Fruit fly (Drosophila melanogaster) whole organism, embryonic: ENCODE measurements around the gene bark.

Experiments used
- Awh ChIP-seq: fragments of 200-800 bp; sonication (Bioruptor generic); IDR thresholded peaks from 2 replicates; pipeline ENCODE4, ENCODE4 v1.3.6; 2022; ENCODE audit warnings: missing biosample characterization, missing genetic modification characterization
- BEAF-32 ChIP-seq: fragments of 200-800 bp; sonication (Bioruptor generic); optimal IDR thresholded peaks from 3 replicates; lab custom pipeline; 2017; ENCODE audit warnings: missing biosample characterization, missing genetic modification characterization, mild to moderate bottlenecking, moderate library complexity, missing genetic modification reagents
- Bteb2 ChIP-seq: fragments of 200-800 bp; sonication (Bioruptor generic); optimal IDR thresholded peaks from 2 replicates; lab custom pipeline; 2016; ENCODE audit warnings: missing biosample characterization, missing genetic modification characterization
- CG12236 ChIP-seq: fragments of 200-800 bp; sonication (Bioruptor generic); optimal IDR thresholded peaks from 2 replicates; lab custom pipeline; 2016; ENCODE audit warnings: missing biosample characterization, missing genetic modification characterization
- CG1529 ChIP-seq: fragments of 200-800 bp; sonication (Bioruptor generic); optimal IDR thresholded peaks from 3 replicates; lab custom pipeline; 2018; ENCODE audit warnings: missing biosample characterization, missing genetic modification characterization
- CG15514 ChIP-seq: fragments of 200-800 bp; sonication (Bioruptor generic); optimal IDR thresholded peaks from 3 replicates; lab custom pipeline; 2017; ENCODE audit warnings: missing biosample characterization, missing genetic modification characterization, mild to moderate bottlenecking, moderate library complexity, missing genetic modification reagents
- CG16815 ChIP-seq: fragments of 200-800 bp; sonication (Bioruptor generic); optimal IDR thresholded peaks from 3 replicates; lab custom pipeline; 2017; ENCODE audit warnings: missing biosample characterization, mild to moderate bottlenecking, missing genetic modification characterization
- CG18011 ChIP-seq: fragments of 200-800 bp; sonication (Bioruptor generic); optimal IDR thresholded peaks from 2 replicates; lab custom pipeline; 2017; ENCODE audit warnings: missing biosample characterization, missing genetic modification characterization, mild to moderate bottlenecking, moderate library complexity, missing genotype
- CG34422 ChIP-seq: fragments of 200-800 bp; sonication (Bioruptor generic); IDR thresholded peaks from 3 replicates; pipeline ENCODE4 v1.3.6; 2022; ENCODE audit warnings: missing biosample characterization, missing genetic modification characterization
- CG4820 ChIP-seq: fragments of 200-800 bp; sonication (Bioruptor generic); optimal IDR thresholded peaks from 3 replicates; lab custom pipeline; 2016; ENCODE audit warnings: missing biosample characterization, missing genetic modification characterization
- CG6813 ChIP-seq: fragments of 200-800 bp; sonication (Bioruptor generic); optimal IDR thresholded peaks from 2 replicates; lab custom pipeline; 2017; ENCODE audit warnings: missing biosample characterization, missing genetic modification characterization, mild to moderate bottlenecking, moderate library complexity, missing genetic modification reagents
- CG6854 ChIP-seq: fragments of 200-800 bp; sonication (Bioruptor generic); optimal IDR thresholded peaks from 3 replicates; lab custom pipeline; 2017; ENCODE audit warnings: missing biosample characterization, mild to moderate bottlenecking, missing genetic modification characterization
- CG7745 ChIP-seq: fragments of 200-800 bp; sonication (Bioruptor generic); optimal IDR thresholded peaks from 2 replicates; lab custom pipeline; 2018; ENCODE audit warnings: missing biosample characterization, mild to moderate bottlenecking, missing genetic modification characterization, moderate library complexity
- CG8290 ChIP-seq, 3 experiments: fragments of 200-800 bp; sonication (Bioruptor generic); optimal IDR thresholded peaks; 2 replicates each; lab custom pipeline; 2016 to 2019; ENCODE audit warnings: missing biosample characterization in 3 of 3, missing genetic modification characterization in 3 of 3, mild to moderate bottlenecking in 2 of 3, moderate library complexity in 1 of 3
- CG8478 ChIP-seq: fragments of >200 bp; optimal IDR thresholded peaks from 2 replicates; lab custom pipeline; 2018
- CoRest ChIP-seq: fragments of 200-800 bp; sonication (Bioruptor generic); optimal IDR thresholded peaks from 3 replicates; lab custom pipeline; 2018; ENCODE audit warnings: missing biosample characterization, mild to moderate bottlenecking, missing genetic modification characterization, moderate library complexity
- Dbx ChIP-seq: fragments of 200-800 bp; sonication (Bioruptor generic); IDR thresholded peaks from 3 replicates; pipeline ENCODE4 v1.3.6; 2022; ENCODE audit warnings: missing biosample characterization, missing genetic modification characterization
- Doc2 ChIP-seq: fragments of 200-800 bp; sonication (Bioruptor generic); IDR thresholded peaks from 2 replicates; pipeline ENCODE4 v1.3.6; 2022; ENCODE audit warnings: missing biosample characterization, missing genetic modification characterization
- Fer3 ChIP-seq: fragments of 200-800 bp; sonication (Bioruptor generic); optimal IDR thresholded peaks from 2 replicates; lab custom pipeline; 2018; ENCODE audit warnings: missing biosample characterization, mild to moderate bottlenecking, missing genetic modification characterization, moderate library complexity
- H15 ChIP-seq: fragments of 200-800 bp; sonication (Bioruptor generic); IDR thresholded peaks from 3 replicates; pipeline ENCODE4 v1.3.6; 2022; ENCODE audit warnings: missing biosample characterization, missing genetic modification characterization
- HHEX ChIP-seq: fragments of 200-800 bp; sonication (Bioruptor generic); optimal IDR thresholded peaks from 3 replicates; lab custom pipeline; 2017; ENCODE audit warnings: missing biosample characterization, mild to moderate bottlenecking, missing genetic modification characterization, missing genetic modification reagents
- HLH4C ChIP-seq: fragments of 200-800 bp; sonication (Bioruptor generic); IDR thresholded peaks from 3 replicates; pipeline ENCODE4 v1.3.6; 2022; ENCODE audit warnings: missing biosample characterization, missing genetic modification characterization; ENCODE audit not compliant: partially characterized antibody
- Kr ChIP-seq: fragments of 200-800 bp; sonication (Bioruptor generic); optimal IDR thresholded peaks from 2 replicates; lab custom pipeline; 2017; ENCODE audit warnings: missing biosample characterization, mild to moderate bottlenecking, missing genetic modification characterization
- Myb ChIP-seq: fragments of 200-800 bp; sonication (Bioruptor generic); optimal IDR thresholded peaks from 2 replicates; lab custom pipeline; 2016; ENCODE audit warnings: missing biosample characterization, missing genetic modification characterization
- Pdp1 ChIP-seq, 2 experiments: fragments of 200-800 bp; sonication (Bioruptor generic); optimal IDR thresholded peaks; 3 replicates each; lab custom pipeline; 2016; ENCODE audit warnings: missing biosample characterization in 2 of 2, missing genetic modification characterization in 2 of 2, mild to moderate bottlenecking in 1 of 2, moderate library complexity in 1 of 2
- Rx ChIP-seq: fragments of 200-800 bp; sonication (Bioruptor generic); IDR thresholded peaks from 2 replicates; pipeline ENCODE4 v1.3.6; 2022; ENCODE audit warnings: missing biosample characterization, missing genetic modification characterization
- Sry-β ChIP-seq: fragments of 200-800 bp; sonication (Bioruptor generic); optimal IDR thresholded peaks from 2 replicates; lab custom pipeline; 2018; ENCODE audit warnings: missing biosample characterization, mild to moderate bottlenecking, missing genetic modification characterization, moderate library complexity
- ac ChIP-seq: fragments of 200-800 bp; sonication (Bioruptor generic); optimal IDR thresholded peaks from 3 replicates; lab custom pipeline; 2017; ENCODE audit warnings: missing biosample characterization, mild to moderate bottlenecking, missing genetic modification characterization
- ap ChIP-seq: fragments of 200-800 bp; sonication (Bioruptor generic); IDR thresholded peaks from 2 replicates; pipeline ENCODE4 v1.3.6; 2022; ENCODE audit warnings: missing biosample characterization, missing genetic modification characterization
- cas ChIP-seq: fragments of 200-800 bp; sonication (Bioruptor generic); IDR thresholded peaks from 2 replicates; pipeline ENCODE4 v1.3.6; 2022; ENCODE audit warnings: missing biosample characterization, missing genetic modification characterization
- chm ChIP-seq: fragments of 200-800 bp; sonication (Bioruptor generic); IDR thresholded peaks from 2 replicates; pipeline ENCODE4 v1.3.6; 2022; ENCODE audit warnings: missing biosample characterization, missing genetic modification characterization
- corto ChIP-seq: fragments of 200-800 bp; sonication (Bioruptor generic); optimal IDR thresholded peaks from 2 replicates; lab custom pipeline; 2016; ENCODE audit warnings: missing biosample characterization, mild to moderate bottlenecking, missing genetic modification characterization, moderate library complexity
- dati ChIP-seq: fragments of 200-800 bp; sonication (Bioruptor generic); IDR thresholded peaks from 2 replicates; pipeline ENCODE4 v1.3.6; 2022; ENCODE audit warnings: missing biosample characterization, missing genetic modification characterization
- dpn ChIP-seq, 2 experiments: fragments of 200-800 bp; sonication (Bioruptor generic); optimal IDR thresholded peaks; 3 replicates each; lab custom pipeline; 2016; ENCODE audit warnings: missing biosample characterization in 2 of 2, missing genetic modification characterization in 2 of 2
- fru ChIP-seq: fragments of >200 bp; optimal IDR thresholded peaks from 2 replicates; lab custom pipeline; 2017
- h ChIP-seq: fragments of >200 bp; optimal IDR thresholded peaks from 2 replicates; lab custom pipeline; 2017
- lmd ChIP-seq: fragments of 200-800 bp; sonication (Bioruptor generic); IDR thresholded peaks from 2 replicates; pipeline ENCODE4 v1.3.6; 2022; ENCODE audit warnings: missing biosample characterization, missing genetic modification characterization
- mld ChIP-seq: fragments of 200-800 bp; sonication (Bioruptor generic); IDR thresholded peaks from 3 replicates; pipeline ENCODE4 v1.3.6; 2022; ENCODE audit warnings: missing biosample characterization, missing genetic modification characterization; ENCODE audit not compliant: partially characterized antibody
- nmo ChIP-seq: fragments of 200-800 bp; sonication (Bioruptor generic); optimal IDR thresholded peaks from 2 replicates; lab custom pipeline; 2018; ENCODE audit warnings: missing biosample characterization, mild to moderate bottlenecking, missing genetic modification characterization, moderate library complexity
- pan ChIP-seq, 4 experiments: fragments of >200 bp in 3 of 4; fragments of 200-800 bp in 1 of 4; sonication (Bioruptor generic) in 1 of 4; optimal IDR thresholded peaks in 3 of 4; IDR thresholded peaks in 1 of 4; 2 replicates each; pipeline versions ENCODE4 v1.3.6 to Lab custom; 2017 to 2022; ENCODE audit warnings: missing biosample characterization in 2 of 4, missing genetic modification characterization in 2 of 4, mixed read lengths in 1 of 4
- pb ChIP-seq: fragments of 200-800 bp; sonication (Bioruptor generic); optimal IDR thresholded peaks from 3 replicates; lab custom pipeline; 2016; ENCODE audit warnings: missing biosample characterization, missing genetic modification characterization
- peb ChIP-seq: fragments of 200-800 bp; sonication (Bioruptor generic); IDR thresholded peaks from 2 replicates; pipeline ENCODE4 v1.3.6; 2022; ENCODE audit warnings: missing biosample characterization, missing genetic modification characterization
- pho ChIP-seq: fragments of 200-800 bp; sonication (Bioruptor generic); optimal IDR thresholded peaks from 2 replicates; lab custom pipeline; 2016; ENCODE audit warnings: missing biosample characterization, missing genetic modification characterization
- phol ChIP-seq: fragments of 200-800 bp; sonication (Bioruptor generic); optimal IDR thresholded peaks from 3 replicates; lab custom pipeline; 2018; ENCODE audit warnings: missing biosample characterization, mild to moderate bottlenecking, missing genetic modification characterization, moderate library complexity
- salm ChIP-seq: fragments of 200-800 bp; sonication (Bioruptor generic); optimal IDR thresholded peaks from 2 replicates; lab custom pipeline; 2018; ENCODE audit warnings: missing biosample characterization, mild to moderate bottlenecking, missing genetic modification characterization
- sima ChIP-seq: fragments of 200-800 bp; sonication (Bioruptor generic); optimal IDR thresholded peaks from 2 replicates; lab custom pipeline; 2016; ENCODE audit warnings: missing biosample characterization, missing genetic modification characterization
- slou ChIP-seq: fragments of 200-800 bp; sonication (Bioruptor generic); optimal IDR thresholded peaks from 3 replicates; lab custom pipeline; 2016; ENCODE audit warnings: missing biosample characterization, missing genetic modification characterization
- sqz ChIP-seq: fragments of 200-800 bp; sonication (Bioruptor generic); optimal IDR thresholded peaks from 3 replicates; lab custom pipeline; 2018; ENCODE audit warnings: missing biosample characterization, mild to moderate bottlenecking, missing genetic modification characterization
- tna ChIP-seq: fragments of 200-800 bp; sonication (Bioruptor generic); IDR thresholded peaks from 2 replicates; pipeline ENCODE4 v1.3.6; 2022; ENCODE audit warnings: missing biosample characterization, missing genetic modification characterization; ENCODE audit not compliant: partially characterized antibody
- tup ChIP-seq: fragments of 200-800 bp; sonication (Bioruptor generic); optimal IDR thresholded peaks from 2 replicates; lab custom pipeline; 2016; ENCODE audit warnings: missing biosample characterization, mild to moderate bottlenecking, missing genetic modification characterization, moderate library complexity

Gene bark

dm6 chr2L:3779143-3779788 is 7.7 kb upstream of the bark start (continued):
- no peak for TF ChIP-seq lmd (GFP tag; lab: Robert Waterston, UW)
- TF ChIP-seq CoRest, result peak; percentile 22
- no peak for TF ChIP-seq sima
- TF ChIP-seq fru (lab: Kevin White, UChicago), result no peak
- TF ChIP-seq CG4820 (GFP tag; lab: Kevin White, UChicago), result no peak
- no peak for TF ChIP-seq CG8290 (GFP tag; optimal IDR thresholded peaks at IDR 0.05; lab: Kevin White, UChicago)
- peak in 1 of 2 experiments; percentile 20 for TF ChIP-seq CG8290 (tag; optimal IDR thresholded peaks at IDR 0.05; lab: Kevin White, UChicago)
- no peak for TF ChIP-seq chm
- no peak for TF ChIP-seq BEAF-32 (GFP tag; lab: Kevin White, UChicago)
- no peak for TF ChIP-seq Myb (GFP tag; lab: Kevin White, UChicago)
- no peak for TF ChIP-seq pan (optimal IDR thresholded peaks at IDR 0.05; lab: Kevin White, UChicago)
- TF ChIP-seq pan (GFP tag; optimal IDR thresholded peaks at IDR 0.05 in 1 of 2, IDR thresholded peaks at IDR 0.05 in 1 of 2), result no peak
- TF ChIP-seq peb (GFP tag; lab: Robert Waterston, UW), result no peak
- TF ChIP-seq dpn (GFP tag; optimal IDR thresholded peaks at IDR 0.05; lab: Kevin White, UChicago), result no peak
- no peak for TF ChIP-seq CG6854 (GFP tag; lab: Kevin White, UChicago)
- no peak for TF ChIP-seq ac (GFP tag; lab: Kevin White, UChicago)
- no peak for TF ChIP-seq CG7745 (tag; lab: Kevin White, UChicago)
- TF ChIP-seq mld (GFP tag; lab: Robert Waterston, UW), result no peak
- TF ChIP-seq CG15514, result no peak
- no peak for TF ChIP-seq tna (GFP tag; lab: Robert Waterston, UW)
- peak; percentile 18; the same call in 1 of the 2 replicates for TF ChIP-seq Awh (GFP tag; lab: Robert Waterston, UW)
- no peak for TF ChIP-seq Sry-β (GFP tag; lab: Kevin White, UChicago)
- TF ChIP-seq H15 (GFP tag; lab: Robert Waterston, UW), result no peak
- peak; percentile 69 for TF ChIP-seq sqz (GFP tag; lab: Kevin White, UChicago)
- no peak for TF ChIP-seq CG12236
- TF ChIP-seq ap (GFP tag; lab: Robert Waterston, UW), result no peak
- no peak for TF ChIP-seq Fer3
- TF ChIP-seq CG8478 (lab: Kevin White, UChicago), result no peak
- no peak for TF ChIP-seq Kr (GFP tag; lab: Kevin White, UChicago)
- no peak for TF ChIP-seq Pdp1 (GFP tag; optimal IDR thresholded peaks at IDR 0.05; lab: Kevin White, UChicago)
- TF ChIP-seq CG1529, result no peak
- no peak for TF ChIP-seq Bteb2 (GFP tag; lab: Kevin White, UChicago)
- TF ChIP-seq HHEX (GFP tag; lab: Kevin White, UChicago), result no peak
- no peak for TF ChIP-seq corto (GFP tag; lab: Kevin White, UChicago)
- no peak for TF ChIP-seq HLH4C (GFP tag; lab: Robert Waterston, UW)
- no peak for TF ChIP-seq Doc2 (GFP tag; lab: Robert Waterston, UW)
- peak; percentile 16 for TF ChIP-seq CG6813 (GFP tag; lab: Kevin White, UChicago)
- TF ChIP-seq dati (GFP tag; lab: Robert Waterston, UW), result no peak
- TF ChIP-seq tup (GFP tag; lab: Kevin White, UChicago), result no peak
- no peak for TF ChIP-seq salm (tag; lab: Kevin White, UChicago)
- TF ChIP-seq phol (tag; lab: Kevin White, UChicago), result no peak
- no peak for TF ChIP-seq cas
- TF ChIP-seq pho, result no peak
- TF ChIP-seq CG16815 (GFP tag; lab: Kevin White, UChicago), result no peak
- TF ChIP-seq CG34422, result no peak
- TF ChIP-seq pb, result no peak
- no peak for TF ChIP-seq h (lab: Kevin White, UChicago)
- no peak for TF ChIP-seq Rx (GFP tag; lab: Robert Waterston, UW)
- TF ChIP-seq slou (GFP tag; lab: Kevin White, UChicago), result no peak
- TF ChIP-seq nmo (GFP tag; lab: Kevin White, UChicago), result peak; percentile 17
- TF ChIP-seq CG18011, result no peak
- TF ChIP-seq Dbx (GFP tag; lab: Robert Waterston, UW), result no peak
